Worm (Caenorhabditis elegans) whole organism, midembryonic: Measurements from ENCODE around the gene Y48E1B.8.

Experiments
- T22C8.4 ChIP-seq: fragments of 200-800 bp; sonication (Bioruptor generic); IDR thresholded peaks from 2 replicates; pipeline ENCODE4 v1.3.6; 2022; ENCODE audit warnings: missing genetic modification characterization, missing compliant biosample characterization
- cog-1 ChIP-seq: sonication (generic microtip); optimal IDR thresholded peaks from 2 replicates; lab custom pipeline; 2016; ENCODE audit warnings: missing genetic modification characterization, missing compliant biosample characterization
- flt-1 ChIP-seq: fragments of 200-800 bp; sonication (Bioruptor generic); IDR thresholded peaks from 2 replicates; pipeline ENCODE4 v1.3.6; 2022; ENCODE audit warnings: missing genetic modification characterization, missing compliant biosample characterization
- klf-2 ChIP-seq: fragments of 200-800 bp; sonication (Bioruptor generic); conservative IDR thresholded peaks from 2 replicates; pipeline ENCODE4 v1.3.6; 2022; ENCODE audit warnings: missing genetic modification reagents, missing genetic modification characterization, missing compliant biosample characterization
- med-1 ChIP-seq: sonication (generic microtip); optimal IDR thresholded peaks from 2 replicates; lab custom pipeline; 2017; ENCODE audit warnings: missing genetic modification characterization, mild to moderate bottlenecking, missing compliant biosample characterization, antibody characterized with exemption, missing genetic modification reagents; ENCODE audit not compliant: insufficient read depth
- ref-1 ChIP-seq: fragments of 200-800 bp; sonication (Bioruptor generic); conservative IDR thresholded peaks from 2 replicates; pipeline ENCODE4 v1.3.6; 2022; ENCODE audit warnings: missing genetic modification reagents, missing genetic modification characterization, missing compliant biosample characterization
- tab-1 ChIP-seq: fragments of 200-800 bp; sonication (Bioruptor generic); IDR thresholded peaks from 2 replicates; pipeline ENCODE4 v1.3.6; 2022; ENCODE audit warnings: missing genetic modification characterization, missing compliant biosample characterization
- ztf-23 ChIP-seq: fragments of 200-800 bp; sonication (Bioruptor generic); IDR thresholded peaks from 2 replicates; pipeline ENCODE4 v1.3.6; 2022; ENCODE audit warnings: missing genetic modification reagents, missing genetic modification characterization, missing compliant biosample characterization
- ztf-29 ChIP-seq: fragments of 200-800 bp; sonication (Bioruptor generic); IDR thresholded peaks from 2 replicates; pipeline ENCODE4 v1.3.6; 2022; ENCODE audit warnings: missing genetic modification reagents, missing genetic modification characterization, missing compliant biosample characterization

The Y48E1B.8 gene

DNA sequence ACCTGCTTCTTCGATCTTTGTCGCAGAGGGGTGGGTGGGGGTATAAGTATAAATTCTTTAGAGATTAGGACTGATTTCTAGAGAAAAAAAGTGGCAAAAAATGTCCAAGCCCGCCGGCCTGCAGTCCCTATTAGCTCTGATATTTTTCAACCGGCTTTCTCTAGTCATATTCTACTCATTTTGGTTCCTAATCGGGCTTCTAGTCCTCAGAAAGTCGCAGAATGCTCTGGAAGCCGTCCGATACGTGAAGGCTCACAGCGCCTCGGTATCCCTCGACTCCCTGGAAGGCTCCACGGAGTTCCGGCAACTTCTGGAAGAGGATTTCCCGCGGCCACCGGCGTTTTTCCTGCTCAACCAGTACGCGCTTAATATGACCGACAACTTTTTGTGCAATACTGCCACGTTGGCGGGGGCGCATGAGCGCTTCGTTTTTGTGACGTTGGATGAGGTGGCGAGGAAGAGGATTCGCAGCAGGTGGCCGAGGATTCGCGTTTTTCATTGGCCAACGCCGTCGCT is at the start of gene Y48E1B.8:
Y48E1B.8 (plus strand) TSS at position 51 of the 516 bp plus-strand sequence.
- TF ChIP-seq ref-1: no peak

DNA sequence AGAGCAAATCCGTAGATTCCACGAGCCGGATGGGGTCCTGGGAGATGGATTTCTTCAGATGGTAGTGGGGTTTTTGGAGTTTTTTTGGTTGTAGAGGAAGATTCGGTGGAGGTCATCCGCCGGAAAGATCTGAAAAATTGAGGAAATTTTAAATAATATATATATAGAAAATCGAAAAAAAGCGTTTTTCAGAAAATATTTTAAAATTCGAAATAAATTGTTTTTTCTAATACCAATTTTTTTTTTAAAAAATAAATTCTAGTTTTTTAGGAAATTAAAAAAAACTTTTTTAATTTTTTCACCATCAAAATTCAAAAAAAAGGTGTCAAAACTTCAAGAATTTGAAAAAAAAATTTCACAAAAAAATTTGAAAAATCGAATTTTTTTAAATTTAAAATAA is 44.5 kb upstream of the Y48E1B.8 start, which contains the start of the genes noa-1 and Y48E1B.17:
noa-1 (minus strand) TSS at position 101 of the 400 bp plus-strand sequence.
Y48E1B.17 (minus strand) TSS at position 129 of the 400 bp plus-strand sequence.
- TF ChIP-seq tab-1 (no peak), T22C8.4 (GFP tag; lab: Robert Waterston, UW) (no peak), cog-1 (tag; lab: Kevin White, UChicago) (no peak), flt-1 (GFP tag; lab: Robert Waterston, UW) (no peak), ztf-23 (GFP tag; lab: Robert Waterston, UW) (no peak), ztf-29 (GFP tag; lab: Robert Waterston, UW) (no peak), klf-2 (GFP tag; lab: Robert Waterston, UW) (no peak), ref-1 (no peak), med-1 (GFP tag; lab: Kevin White, UChicago) (no peak)

ce11 chrII:13542991-13543390 is 42.5 kb upstream of the Y48E1B.8 start:
- TF ChIP-seq ztf-29 (GFP tag; lab: Robert Waterston, UW) (no peak), med-1 (GFP tag; lab: Kevin White, UChicago) (no peak), cog-1 (tag; lab: Kevin White, UChicago) (no peak), ref-1 (no peak), klf-2 (GFP tag; lab: Robert Waterston, UW) (no peak), ztf-23 (GFP tag; lab: Robert Waterston, UW) (no peak), flt-1 (GFP tag; lab: Robert Waterston, UW) (no peak), tab-1 (no peak), T22C8.4 (GFP tag; lab: Robert Waterston, UW) (no peak)

DNA sequence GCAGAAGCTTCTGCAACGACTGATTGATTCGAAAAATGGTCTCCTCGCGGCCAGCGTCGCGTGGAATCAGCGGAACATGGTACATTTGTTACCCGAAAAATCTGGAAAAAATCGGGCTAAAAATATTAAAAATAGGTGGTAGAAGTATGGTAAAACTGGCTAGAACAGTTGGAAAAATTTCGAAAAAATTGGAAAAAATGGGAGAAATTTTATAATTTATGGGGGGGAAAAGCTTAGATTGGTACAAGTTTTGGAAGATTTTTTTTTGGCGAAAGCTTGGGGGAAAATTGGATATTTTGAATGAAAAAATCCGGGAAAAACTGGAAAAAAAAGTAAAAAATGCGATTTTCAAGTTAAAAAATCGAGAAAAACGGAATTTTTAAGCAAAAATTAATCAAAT is 38.0 kb upstream of the Y48E1B.8 start, which contains the start of gene ddl-2:
ddl-2 (minus strand) TSS at position 101 of the 400 bp plus-strand sequence.
- TF ChIP-seq ztf-29 (GFP tag; lab: Robert Waterston, UW) (no peak), ref-1 (no peak), med-1 (GFP tag; lab: Kevin White, UChicago) (no peak), cog-1 (tag; lab: Kevin White, UChicago) (no peak), klf-2 (GFP tag; lab: Robert Waterston, UW) (no peak), T22C8.4 (GFP tag; lab: Robert Waterston, UW) (no peak), flt-1 (GFP tag; lab: Robert Waterston, UW) (no peak), ztf-23 (GFP tag; lab: Robert Waterston, UW) (no peak), tab-1 (no peak)

DNA sequence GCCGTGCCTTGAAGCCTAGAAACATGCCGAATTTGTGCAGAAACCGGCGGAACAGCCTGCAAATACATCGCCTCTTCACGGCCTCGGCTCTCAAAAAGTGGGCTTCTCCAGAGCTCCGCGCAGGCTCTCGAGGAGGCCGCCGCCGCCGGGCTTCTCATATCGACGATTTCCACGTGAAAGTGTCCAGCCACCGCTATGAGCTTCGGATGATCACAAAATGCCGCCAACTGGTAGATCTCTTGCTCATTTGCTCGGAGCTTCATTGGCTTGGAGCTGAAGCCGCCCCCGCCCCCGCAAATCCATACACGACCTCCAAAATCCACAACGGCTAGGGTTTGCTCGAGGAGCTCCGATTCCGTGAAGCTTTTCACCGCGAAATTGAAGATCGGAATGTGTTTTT is 25.0 kb upstream of the Y48E1B.8 start:
- TF ChIP-seq T22C8.4 (GFP tag; lab: Robert Waterston, UW) (no peak), cog-1 (tag; lab: Kevin White, UChicago) (no peak), ztf-29 (GFP tag; lab: Robert Waterston, UW) (no peak), klf-2 (GFP tag; lab: Robert Waterston, UW) (no peak), flt-1 (GFP tag; lab: Robert Waterston, UW) (no peak), ref-1 (no peak), tab-1 (no peak), ztf-23 (GFP tag; lab: Robert Waterston, UW) (no peak)

DNA sequence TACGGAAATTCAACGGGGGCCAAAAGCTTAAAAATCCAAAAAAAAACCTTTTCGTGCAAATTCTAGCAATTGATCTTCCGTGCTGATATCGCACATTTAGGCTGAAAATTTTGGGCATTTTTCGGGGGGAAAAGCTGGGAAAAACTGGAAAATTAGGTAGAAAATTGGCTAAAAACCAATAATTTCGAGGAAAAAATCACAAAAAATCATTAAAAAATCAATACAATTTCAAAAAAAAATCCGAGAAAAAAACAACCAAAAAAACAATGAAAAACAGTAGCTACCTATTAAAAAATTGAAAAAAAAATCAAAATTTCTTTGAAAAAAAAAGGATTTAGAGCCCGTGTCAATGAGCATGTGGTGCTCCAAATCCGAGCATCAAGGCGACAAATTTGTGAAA is 17.6 kb upstream of the Y48E1B.8 start, which contains the start of gene Y48E1B.3:
Y48E1B.3 (minus strand) TSS at position 101 of the 400 bp plus-strand sequence.
- TF ChIP-seq ref-1: no peak
- TF ChIP-seq klf-2 (GFP tag; lab: Robert Waterston, UW): no peak
- TF ChIP-seq flt-1 (GFP tag; lab: Robert Waterston, UW): no peak
- TF ChIP-seq cog-1 (tag; lab: Kevin White, UChicago): no peak

DNA sequence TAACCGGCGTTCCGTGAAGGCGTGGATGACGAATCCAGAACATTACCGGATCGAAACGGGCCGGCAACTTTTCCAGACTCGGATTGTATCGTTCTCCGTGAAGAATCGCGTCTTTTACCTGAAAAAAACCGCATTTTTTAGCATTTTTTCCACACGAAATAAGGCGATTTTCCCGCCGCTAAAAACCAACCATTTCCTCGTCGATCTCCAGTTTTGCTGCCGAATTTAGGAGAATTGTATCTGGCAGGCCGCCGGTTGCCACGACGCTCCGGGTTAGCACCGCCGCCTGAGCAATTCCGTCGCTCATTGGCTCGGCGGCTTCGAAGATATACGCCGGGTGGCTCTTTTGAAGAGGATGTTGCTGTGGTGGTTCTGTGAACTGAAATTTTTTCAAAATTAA is 11.1 kb upstream of the Y48E1B.8 start:
- TF ChIP-seq ztf-29 (GFP tag; lab: Robert Waterston, UW) (no peak), T22C8.4 (GFP tag; lab: Robert Waterston, UW) (no peak), med-1 (GFP tag; lab: Kevin White, UChicago) (no peak), cog-1 (tag; lab: Kevin White, UChicago) (no peak), flt-1 (GFP tag; lab: Robert Waterston, UW) (no peak), tab-1 (no peak), ztf-23 (GFP tag; lab: Robert Waterston, UW) (no peak)

- TF ChIP-seq T22C8.4 (GFP tag; lab: Robert Waterston, UW) (peak; percentile 24; the same call in 1 of the 2 replicates), cog-1 (tag; lab: Kevin White, UChicago) (peak; percentile 33), tab-1 (no peak)
These were observed 10.2 kb upstream of the Y48E1B.8 start, which contains the start of the genes mrpl-37 and lin-38 for ce11 chrII:13575018-13575948. mrpl-37 (minus strand) TSS chrII:13575068. lin-38 (plus strand) TSS chrII:13575925.

- TF ChIP-seq klf-2 (GFP tag; lab: Robert Waterston, UW): no peak
- no peak for TF ChIP-seq ztf-29 (GFP tag; lab: Robert Waterston, UW)
- TF ChIP-seq flt-1 (GFP tag; lab: Robert Waterston, UW): no peak
- TF ChIP-seq ref-1: no peak
- no peak for TF ChIP-seq T22C8.4 (GFP tag; lab: Robert Waterston, UW)
- TF ChIP-seq tab-1: no peak
- no peak for TF ChIP-seq cog-1 (tag; lab: Kevin White, UChicago)
- TF ChIP-seq ztf-23 (GFP tag; lab: Robert Waterston, UW): no peak
- TF ChIP-seq med-1 (GFP tag; lab: Kevin White, UChicago): no peak
These were observed 5.0 kb downstream of the Y48E1B.8 start, which contains the start of gene clec-145 for ce11 chrII:13590461-13590860. clec-145 (minus strand) TSS chrII:13590561.
